Worm (Caenorhabditis elegans): ENCODE measurements around the gene attf-2.

The attf-2 gene

ce11 chrV:7196498-7196966, 595 bp upstream of the attf-2 start, which contains the start of gene F09G2.2 (continued):
- TF ChIP-seq hlh-30 (tag; optimal IDR thresholded peaks at IDR 0.05; ENCODE audit: insufficient read depth) = peak; percentile 83
- peak; percentile 80 for TF ChIP-seq nhr-102 (tag; optimal IDR thresholded peaks at IDR 0.05)
- TF ChIP-seq ces-1 (GFP tag; optimal IDR thresholded peaks at IDR 0.05) = no peak
- TF ChIP-seq F10B5.3 (tag; optimal IDR thresholded peaks at IDR 0.05) = no peak
- TF ChIP-seq spr-3 (GFP tag; optimal IDR thresholded peaks at IDR 0.05) = peak; percentile 46
- peak; percentile 56 for TF ChIP-seq spr-1 (tag; optimal IDR thresholded peaks at IDR 0.05)
- no peak for TF ChIP-seq Y105C5A.15 (GFP tag; IDR thresholded peaks at IDR 0.05)
- no peak for TF ChIP-seq daf-12 (tag; optimal IDR thresholded peaks at IDR 0.05)
- TF ChIP-seq cey-2 (tag; optimal IDR thresholded peaks at IDR 0.05; ENCODE audit: borderline replicate concordance, insufficient read depth) = no peak
- no peak for TF ChIP-seq lir-3 (tag; optimal IDR thresholded peaks at IDR 0.05)
- peak; percentile 72; the same call in 1 of the 2 replicates for TF ChIP-seq nhr-42 (GFP tag; IDR thresholded peaks at IDR 0.05)
- TF ChIP-seq lin-38 (GFP tag; IDR thresholded peaks at IDR 0.05) = peak; percentile 87
- TF ChIP-seq nhr-41 (GFP tag; IDR thresholded peaks at IDR 0.05) = no peak
- 0 out of 2 replicates have a peak, but pooled peaks have one; percentile 36 for TF ChIP-seq mxl-2 (GFP tag; conservative IDR thresholded peaks at IDR 0.05)
- TF ChIP-seq ztf-11 (tag; optimal IDR thresholded peaks at IDR 0.05) = no peak
- TF ChIP-seq nhr-48 (tag; optimal IDR thresholded peaks at IDR 0.05) = peak; percentile 79
- TF ChIP-seq jun-1 (tag; optimal IDR thresholded peaks at IDR 0.05) = peak; percentile 76
- TF ChIP-seq dpl-1 (GFP tag; optimal IDR thresholded peaks at IDR 0.05) = peak; percentile 94
- peak; percentile 78 for TF ChIP-seq unc-130 (GFP tag; optimal IDR thresholded peaks at IDR 0.05)
- TF ChIP-seq ctbp-1 (GFP tag; IDR thresholded peaks at IDR 0.05) = peak; percentile 74
- 0 out of 2 replicates have a peak, but pooled peaks have one; percentile 30 for TF ChIP-seq mdt-29 (GFP tag; IDR thresholded peaks at IDR 0.05)
- peak; percentile 97 for TF ChIP-seq dmd-6 (GFP tag; IDR thresholded peaks at IDR 0.05)
- peak in 1 of 2 experiments; percentile 78 for TF ChIP-seq hif-1 (tag; optimal IDR thresholded peaks at IDR 0.05)
- no peak for TF ChIP-seq saeg-2 (GFP tag; IDR thresholded peaks at IDR 0.05)
- TF ChIP-seq nhr-28 (tag; optimal IDR thresholded peaks at IDR 0.05) = peak; percentile 81
- no peak for TF ChIP-seq ceh-32 (tag; optimal IDR thresholded peaks at IDR 0.05; ENCODE audit: poor library complexity)
- peak; percentile 46; the same call in 1 of the 2 replicates for TF ChIP-seq php-3 (GFP tag; IDR thresholded peaks at IDR 0.05)
- peak; percentile 41 for TF ChIP-seq ztf-7 (tag; optimal IDR thresholded peaks at IDR 0.05)
- TF ChIP-seq zag-1 (tag; optimal IDR thresholded peaks at IDR 0.05) = no peak
- peak; percentile 31 for TF ChIP-seq F37D6.2 (tag; optimal IDR thresholded peaks at IDR 0.05)

ce11 chrV:7194818-7195217, 1.1 kb downstream of the attf-2 start:
- TF ChIP-seq ztf-7 (tag; optimal IDR thresholded peaks at IDR 0.05) = no peak
- peak; percentile 64 for TF ChIP-seq set-16 (GFP tag; IDR thresholded peaks at IDR 0.05)

ce11 chrV:7193562-7193961, 2.4 kb downstream of the attf-2 start, which contains the start of gene F09G2.8:
F09G2.8 (minus strand) TSS chrV:7193662.
- TF ChIP-seq lim-7 (GFP tag; IDR thresholded peaks at IDR 0.05) = no peak
- TF ChIP-seq nhr-111 (GFP tag; optimal IDR thresholded peaks at IDR 0.05) = no peak
- TF ChIP-seq lir-3 (tag; optimal IDR thresholded peaks at IDR 0.05) = no peak
- TF ChIP-seq pqm-1 (tag; optimal IDR thresholded peaks at IDR 0.05) = no peak
- TF ChIP-seq saeg-2 (GFP tag; IDR thresholded peaks at IDR 0.05) = no peak
- no peak for TF ChIP-seq nhr-11 (tag; optimal IDR thresholded peaks at IDR 0.05)
- TF ChIP-seq dmd-8 (GFP tag; IDR thresholded peaks at IDR 0.05) = no peak

- TF ChIP-seq daf-16 (GFP tag; optimal IDR thresholded peaks at IDR 0.05) = peak in 1 of 2 experiments; percentile 4
- peak; percentile 32 for TF ChIP-seq daf-16 (tag; optimal IDR thresholded peaks at IDR 0.05)
- TF ChIP-seq aly-2 (tag; optimal IDR thresholded peaks at IDR 0.05) = no peak
- TF ChIP-seq madf-5 (GFP tag; IDR thresholded peaks at IDR 0.05) = no peak
- TF ChIP-seq dmd-6 (GFP tag; IDR thresholded peaks at IDR 0.05) = peak; percentile 60
- no peak for TF ChIP-seq jun-1 (tag; optimal IDR thresholded peaks at IDR 0.05)
- no peak for TF ChIP-seq dve-1 (tag; optimal IDR thresholded peaks at IDR 0.05; ENCODE audit: insufficient read depth)
- no peak for TF ChIP-seq zfp-2 (tag; optimal IDR thresholded peaks at IDR 0.05)
Measured at ce11 chrV:7187295-7187694, 8.6 kb downstream of the attf-2 start.

Measured in whole organism, L4 larva.